Worm (Caenorhabditis elegans) whole organism, young adult: Measurements from ENCODE around the gene rab-39.

ENCODE experiments used
- C06A6.2 ChIP-seq: fragments of 200-800 bp; sonication (Bioruptor generic); conservative IDR thresholded peaks from 2 replicates; pipeline ENCODE4 v1.3.6; 2022; ENCODE audit warnings: missing genetic modification characterization, missing compliant biosample characterization
- D2030.7 ChIP-seq: fragments of 200-800 bp; sonication (Bioruptor generic); IDR thresholded peaks from 2 replicates; pipeline ENCODE4 v1.3.6; 2022; ENCODE audit warnings: missing genetic modification reagents, missing genetic modification characterization, missing compliant biosample characterization
- F10E7.11 ChIP-seq: sonication (generic microtip); optimal IDR thresholded peaks from 2 replicates; lab custom pipeline; 2017; ENCODE audit warnings: mild to moderate bottlenecking, missing genetic modification characterization, moderate library complexity, missing compliant biosample characterization
- F22D6.2 ChIP-seq: sonication (generic microtip); optimal IDR thresholded peaks from 2 replicates; lab custom pipeline; 2016; ENCODE audit warnings: mild to moderate bottlenecking, missing genetic modification characterization, missing compliant biosample characterization
- F23B12.7 ChIP-seq: sonication (generic microtip); optimal IDR thresholded peaks from 2 replicates; lab custom pipeline; 2017; ENCODE audit warnings: missing genetic modification characterization, mild to moderate bottlenecking, missing compliant biosample characterization, antibody characterized with exemption, moderate library complexity; ENCODE audit not compliant: insufficient read depth
- K11D2.4 ChIP-seq: fragments of 200-800 bp; sonication (Bioruptor generic); IDR thresholded peaks from 2 replicates; pipeline ENCODE4 v1.3.6; 2022; ENCODE audit warnings: missing genetic modification reagents, missing genetic modification characterization, missing compliant biosample characterization
- K12H6.12 ChIP-seq: fragments of 200-800 bp; sonication (Bioruptor generic); optimal IDR thresholded peaks from 2 replicates; lab custom pipeline; 2018; ENCODE audit warnings: mild to moderate bottlenecking, missing genetic modification characterization, missing compliant biosample characterization
- Y53G8AR.9 ChIP-seq: fragments of 200-800 bp; sonication (Bioruptor generic); conservative IDR thresholded peaks from 2 replicates; pipeline ENCODE4 v1.3.6; 2022; ENCODE audit warnings: missing genetic modification reagents, missing genetic modification characterization, missing compliant biosample characterization
- ZK185.1 ChIP-seq: sonication (generic microtip); optimal IDR thresholded peaks from 2 replicates; lab custom pipeline; 2016; ENCODE audit warnings: mild to moderate bottlenecking, missing genetic modification characterization, missing compliant biosample characterization; ENCODE audit not compliant: poor library complexity, severe bottlenecking
- akir-1 ChIP-seq: fragments of 200-800 bp; sonication (Bioruptor generic); optimal IDR thresholded peaks from 2 replicates; lab custom pipeline; 2018; ENCODE audit warnings: mild to moderate bottlenecking, missing genetic modification characterization, moderate library complexity, missing compliant biosample characterization
- ama-1 ChIP-seq, 3 experiments: fragments of 150-350 bp in 1 of 3; sonication (generic microtip) in 2 of 3; optimal IDR thresholded peaks; 2 replicates each; lab custom pipeline; 2014 to 2018; ENCODE audit warnings: missing biosample characterization in 2 of 3, missing genetic modification characterization in 2 of 3, missing genetic modification reagents in 2 of 3
- cebp-1 ChIP-seq, 2 experiments: fragments of 200-800 bp in 1 of 2; sonication (Bioruptor generic) in 1 of 2; sonication (generic microtip) in 1 of 2; IDR thresholded peaks in 1 of 2; optimal IDR thresholded peaks in 1 of 2; 2 replicates each; pipeline versions ENCODE4 v1.3.6 to Lab custom; 2017 to 2022; ENCODE audit warnings: missing compliant biosample characterization in 2 of 2, missing genetic modification characterization in 2 of 2, mild to moderate bottlenecking in 1 of 2, missing genetic modification reagents in 1 of 2, moderate library complexity in 1 of 2
- ceh-100 ChIP-seq: fragments of 200-800 bp; sonication (Bioruptor generic); IDR thresholded peaks from 2 replicates; pipeline ENCODE4 v1.3.6; 2022; ENCODE audit warnings: missing genetic modification reagents, missing genetic modification characterization, missing compliant biosample characterization
- ceh-91 ChIP-seq: fragments of 200-800 bp; sonication (Bioruptor generic); IDR thresholded peaks from 2 replicates; pipeline ENCODE4 v1.3.6; 2022; ENCODE audit warnings: missing genetic modification reagents, missing genetic modification characterization, missing compliant biosample characterization
- ets-4 ChIP-seq: fragments of 200-800 bp; sonication (Bioruptor generic); optimal IDR thresholded peaks from 2 replicates; lab custom pipeline; 2018; ENCODE audit warnings: mild to moderate bottlenecking, missing genetic modification characterization, missing compliant biosample characterization
- hlh-12 ChIP-seq: sonication (generic microtip); optimal IDR thresholded peaks from 2 replicates; lab custom pipeline; 2016; ENCODE audit warnings: missing genetic modification characterization, missing compliant biosample characterization
- hlh-26 ChIP-seq: fragments of 200-800 bp; sonication (Bioruptor generic); conservative IDR thresholded peaks from 2 replicates; pipeline ENCODE4 v1.3.6; 2022; ENCODE audit warnings: missing genetic modification reagents, missing genetic modification characterization, missing compliant biosample characterization
- hrde-1 ChIP-seq: sonication (generic microtip); optimal IDR thresholded peaks from 2 replicates; lab custom pipeline; 2016; ENCODE audit warnings: missing genetic modification characterization, mild to moderate bottlenecking, missing compliant biosample characterization, moderate library complexity, missing genotype, missing genetic modification reagents, borderline replicate concordance
- lin-26 ChIP-seq: fragments of 200-800 bp; sonication (Bioruptor generic); IDR thresholded peaks from 2 replicates; pipeline ENCODE4 v1.3.6; 2022; ENCODE audit warnings: missing genetic modification reagents, missing genetic modification characterization, missing compliant biosample characterization
- lin-35 ChIP-seq, 3 experiments: fragments of 150-350 bp in 2 of 3; sonication (generic microtip) in 1 of 3; optimal IDR thresholded peaks; 2 replicates each; lab custom pipeline; 2014 to 2018; ENCODE audit warnings: missing biosample characterization in 3 of 3, missing genetic modification characterization in 3 of 3, missing genetic modification reagents in 3 of 3
- lin-54 ChIP-seq: fragments of 200-800 bp; sonication (Bioruptor generic); optimal IDR thresholded peaks from 2 replicates; lab custom pipeline; 2018; ENCODE audit warnings: mild to moderate bottlenecking, missing genetic modification characterization, missing compliant biosample characterization
- lir-1 ChIP-seq: fragments of 200-800 bp; sonication (Bioruptor generic); conservative IDR thresholded peaks from 2 replicates; pipeline ENCODE4 v1.3.6; 2022; ENCODE audit warnings: missing genetic modification reagents, missing genetic modification characterization, missing compliant biosample characterization
- madf-3 ChIP-seq: fragments of 200-800 bp; sonication (Bioruptor generic); IDR thresholded peaks from 2 replicates; pipeline ENCODE4 v1.3.6; 2022; ENCODE audit warnings: missing genetic modification reagents, missing genetic modification characterization, missing compliant biosample characterization
- madf-8 ChIP-seq: fragments of 200-800 bp; sonication (Bioruptor generic); conservative IDR thresholded peaks from 2 replicates; pipeline ENCODE4 v1.3.6; 2022; ENCODE audit warnings: missing genetic modification reagents, missing genetic modification characterization, missing compliant biosample characterization
- mel-28 ChIP-seq: sonication (generic microtip); optimal IDR thresholded peaks from 2 replicates; lab custom pipeline; 2016; ENCODE audit warnings: borderline replicate concordance, mild to moderate bottlenecking, missing genetic modification characterization, missing compliant biosample characterization
- mes-4 ChIP-seq: sonication (generic microtip); optimal IDR thresholded peaks from 2 replicates; lab custom pipeline; 2016; ENCODE audit warnings: missing genotype, missing genetic modification characterization, missing compliant biosample characterization
- nfya-1 ChIP-seq: sonication (generic microtip); optimal IDR thresholded peaks from 2 replicates; lab custom pipeline; 2017; ENCODE audit warnings: antibody characterized with exemption, missing compliant biosample characterization, missing genetic modification characterization, borderline replicate concordance; ENCODE audit not compliant: insufficient read depth
- nfya-2 ChIP-seq: fragments of 200-800 bp; sonication (Bioruptor generic); IDR thresholded peaks from 2 replicates; pipeline ENCODE4 v1.3.6; 2022; ENCODE audit warnings: missing genetic modification reagents, missing genetic modification characterization, missing compliant biosample characterization
- nfyb-1 ChIP-seq: fragments of 200-800 bp; sonication (Bioruptor generic); IDR thresholded peaks from 2 replicates; pipeline ENCODE4 v1.3.6; 2022; ENCODE audit warnings: missing genetic modification reagents, missing genetic modification characterization, missing compliant biosample characterization
- nhr-120 ChIP-seq: fragments of 200-800 bp; sonication (Bioruptor generic); IDR thresholded peaks from 2 replicates; pipeline ENCODE4 v1.3.6; 2022; ENCODE audit warnings: missing genetic modification characterization, missing compliant biosample characterization
- nhr-80 ChIP-seq: sonication (generic microtip); optimal IDR thresholded peaks from 2 replicates; lab custom pipeline; 2016; ENCODE audit warnings: missing genetic modification characterization, missing compliant biosample characterization
- rec-8 ChIP-seq, 2 experiments: sonication (generic microtip); optimal IDR thresholded peaks; 2 replicates each; lab custom pipeline; 2016; ENCODE audit warnings: mild to moderate bottlenecking in 2 of 2, missing genetic modification characterization in 2 of 2, missing genetic modification reagents in 2 of 2, missing genotype in 2 of 2, missing biosample characterization in 1 of 2, missing compliant biosample characterization in 1 of 2, moderate library complexity in 1 of 2
- rpc-1 ChIP-seq, 2 experiments: fragments of 150-350 bp in 1 of 2; sonication (generic microtip) in 1 of 2; optimal IDR thresholded peaks; 2 replicates each; lab custom pipeline; 2014 to 2018; ENCODE audit warnings: missing biosample characterization in 1 of 2, missing genetic modification characterization in 1 of 2, missing genetic modification reagents in 1 of 2, missing genotype in 1 of 2
- snpc-1.3 ChIP-seq: sonication (generic microtip); optimal IDR thresholded peaks from 2 replicates; lab custom pipeline; 2017; ENCODE audit warnings: missing genetic modification characterization, mild to moderate bottlenecking, missing compliant biosample characterization, antibody characterized with exemption, moderate library complexity, missing genotype, missing genetic modification reagents; ENCODE audit not compliant: insufficient read depth
- somi-1 ChIP-seq: fragments of 200-800 bp; sonication (Bioruptor generic); optimal IDR thresholded peaks from 2 replicates; lab custom pipeline; 2018; ENCODE audit warnings: mild to moderate bottlenecking, missing genetic modification characterization, missing compliant biosample characterization
- tlf-1 ChIP-seq: fragments of 200-800 bp; sonication (Bioruptor generic); optimal IDR thresholded peaks from 2 replicates; lab custom pipeline; 2018; ENCODE audit warnings: mild to moderate bottlenecking, missing genetic modification characterization, missing compliant biosample characterization
- unc-62 ChIP-seq: fragments of 150-350 bp; optimal IDR thresholded peaks from 2 replicates; lab custom pipeline; 2014; ENCODE audit warnings: missing biosample characterization, missing genetic modification reagents, missing genetic modification characterization
- zfh-2 ChIP-seq: fragments of 200-800 bp; sonication (Bioruptor generic); conservative IDR thresholded peaks from 2 replicates; pipeline ENCODE4 v1.3.6; 2022; ENCODE audit warnings: missing genetic modification reagents, missing genetic modification characterization, missing compliant biosample characterization
- ztf-26 ChIP-seq: sonication (generic microtip); optimal IDR thresholded peaks from 2 replicates; lab custom pipeline; 2017; ENCODE audit warnings: missing genetic modification characterization, missing compliant biosample characterization
- ztf-6 ChIP-seq: fragments of 200-800 bp; sonication (Bioruptor generic); IDR thresholded peaks from 2 replicates; pipeline ENCODE4 v1.3.6; 2022; ENCODE audit warnings: missing genetic modification reagents, missing genetic modification characterization, missing compliant biosample characterization

rab-39 gene

ce11 chrII:9285171-9286025 lies 37.3 kb downstream of the rab-39 start, which contains the start of gene mtrr-1 (continued):
- TF ChIP-seq C06A6.2 (no peak), tlf-1 (GFP tag; lab: Kevin White, UChicago) (peak; percentile 7), lin-35 (GFP tag; optimal IDR thresholded peaks at IDR 0.05; lab: Kevin White, UChicago) (peak in 1 of 3 experiments; percentile 30), F23B12.7 (no peak), madf-8 (peak; percentile 57), mel-28 (tag; lab: Kevin White, UChicago) (peak; percentile 13), lin-54 (peak; percentile 36), ZK185.1 (tag; lab: Kevin White, UChicago) (peak; percentile 49), akir-1 (GFP tag; lab: Kevin White, UChicago) (no peak), K12H6.12 (tag; lab: Kevin White, UChicago) (no peak), madf-3 (GFP tag; lab: Robert Waterston, UW) (peak; percentile 57; the same call in 1 of the 2 replicates), ceh-100 (GFP tag; lab: Robert Waterston, UW) (no peak), snpc-1.3 (tag; lab: Kevin White, UChicago) (peak; percentile 46), rec-8 (tag; optimal IDR thresholded peaks at IDR 0.05; lab: Kevin White, UChicago) (no peak), Y53G8AR.9 (GFP tag; lab: Robert Waterston, UW) (peak; percentile 47; the same call in 1 of the 2 replicates), F22D6.2 (tag; lab: Kevin White, UChicago) (no peak), ama-1 (optimal IDR thresholded peaks at IDR 0.05; lab: Kevin White, UChicago) (peak; percentile 90), ama-1 (GFP tag; optimal IDR thresholded peaks at IDR 0.05; lab: Kevin White, UChicago) (peak in 1 of 2 experiments; percentile 21), zfh-2 (no peak), lir-1 (GFP tag; lab: Robert Waterston, UW) (peak; percentile 5; the same call in 1 of the 2 replicates), hlh-26 (no peak), rpc-1 (optimal IDR thresholded peaks at IDR 0.05; lab: Kevin White, UChicago) (no peak), rpc-1 (tag; optimal IDR thresholded peaks at IDR 0.05; lab: Kevin White, UChicago) (no peak)

ce11 chrII:9284358-9285170 lies 38.2 kb downstream of the rab-39 start:
- TF ChIP-seq mes-4 (tag; lab: Kevin White, UChicago) (no peak), nfya-2 (GFP tag; lab: Robert Waterston, UW) (no peak), unc-62 (GFP tag; lab: Kevin White, UChicago) (no peak), F10E7.11 (tag; lab: Kevin White, UChicago) (no peak), ZK185.1 (tag; lab: Kevin White, UChicago) (peak; percentile 19), nhr-80 (tag; lab: Kevin White, UChicago) (peak; percentile 11), lin-26 (GFP tag; lab: Robert Waterston, UW) (peak; percentile 68), ztf-6 (GFP tag; lab: Robert Waterston, UW) (no peak), ceh-91 (no peak), nfyb-1 (GFP tag; lab: Robert Waterston, UW) (0 out of 2 replicates have a peak, but pooled peaks have one; percentile 3), K11D2.4 (GFP tag; lab: Robert Waterston, UW) (0 out of 2 replicates have a peak, but pooled peaks have one; percentile 19), nfya-1 (tag; lab: Kevin White, UChicago) (no peak), cebp-1 (GFP tag; IDR thresholded peaks at IDR 0.05; lab: Robert Waterston, UW) (no peak), cebp-1 (tag; optimal IDR thresholded peaks at IDR 0.05; lab: Kevin White, UChicago) (no peak), D2030.7 (GFP tag; lab: Robert Waterston, UW) (no peak), nhr-120 (GFP tag; lab: Robert Waterston, UW) (no peak), ceh-100 (GFP tag; lab: Robert Waterston, UW) (no peak), hrde-1 (tag; lab: Kevin White, UChicago) (no peak), ets-4 (GFP tag; lab: Kevin White, UChicago) (no peak), ztf-26 (tag; lab: Kevin White, UChicago) (no peak), rec-8 (tag; optimal IDR thresholded peaks at IDR 0.05; lab: Kevin White, UChicago) (no peak), hlh-12 (tag; lab: Kevin White, UChicago) (no peak), somi-1 (no peak), zfh-2 (0 out of 2 replicates have a peak, but pooled peaks have one; percentile 43), lin-35 (GFP tag; optimal IDR thresholded peaks at IDR 0.05; lab: Kevin White, UChicago) (no peak), madf-8 (no peak)
